Fruit fly (Drosophila melanogaster) whole organism, embryonic: ENCODE data around the gene CG14341.

Source experiments
- CG10209 ChIP-seq: fragments of 200-800 bp; sonication (Bioruptor generic); optimal IDR thresholded peaks from 3 replicates; lab custom pipeline; 2017; ENCODE audit warnings: missing biosample characterization, mild to moderate bottlenecking, missing genetic modification characterization, missing genetic modification reagents
- CG10366 ChIP-seq: fragments of 200-800 bp; sonication (Bioruptor generic); IDR thresholded peaks from 2 replicates; pipeline ENCODE4 v1.3.6; 2022; ENCODE audit warnings: missing biosample characterization, missing genetic modification characterization
- CG10543 ChIP-seq: fragments of 200-800 bp; sonication (Bioruptor generic); optimal IDR thresholded peaks from 3 replicates; lab custom pipeline; 2017; ENCODE audit warnings: missing biosample characterization, mild to moderate bottlenecking, missing genetic modification characterization, moderate library complexity
- CG12391 ChIP-seq: fragments of 200-800 bp; sonication (Bioruptor generic); optimal IDR thresholded peaks from 3 replicates; lab custom pipeline; 2018; ENCODE audit warnings: missing biosample characterization, mild to moderate bottlenecking, missing genetic modification characterization, moderate library complexity
- CG12942 ChIP-seq: fragments of 200-800 bp; sonication (Bioruptor generic); optimal IDR thresholded peaks from 3 replicates; lab custom pipeline; 2016; ENCODE audit warnings: missing biosample characterization, missing genetic modification characterization
- CG13624 ChIP-seq: fragments of 200-800 bp; sonication (Bioruptor generic); optimal IDR thresholded peaks from 2 replicates; lab custom pipeline; 2016; ENCODE audit warnings: missing biosample characterization, missing genetic modification characterization
- CG14667 ChIP-seq: fragments of 200-800 bp; sonication (Bioruptor generic); IDR thresholded peaks from 2 replicates; pipeline ENCODE4 v1.3.6; 2022; ENCODE audit warnings: missing biosample characterization, missing genetic modification characterization
- CG15479 ChIP-seq: fragments of 200-800 bp; sonication (Bioruptor generic); optimal IDR thresholded peaks from 3 replicates; lab custom pipeline; 2019; ENCODE audit warnings: missing biosample characterization, mild to moderate bottlenecking, missing genetic modification characterization, moderate library complexity
- CG16863 ChIP-seq: fragments of 200-800 bp; sonication (Bioruptor generic); optimal IDR thresholded peaks from 3 replicates; lab custom pipeline; 2016; ENCODE audit warnings: missing biosample characterization, missing genetic modification characterization
- CG18599 ChIP-seq: fragments of 200-800 bp; sonication (Bioruptor generic); optimal IDR thresholded peaks from 3 replicates; lab custom pipeline; 2017; ENCODE audit warnings: missing biosample characterization, missing genetic modification characterization, mild to moderate bottlenecking, moderate library complexity, missing genetic modification reagents
- CG18619 ChIP-seq: fragments of 200-800 bp; sonication (Bioruptor generic); optimal IDR thresholded peaks from 3 replicates; lab custom pipeline; 2017; ENCODE audit warnings: missing biosample characterization, mild to moderate bottlenecking, missing genetic modification characterization
- CG2120 ChIP-seq: fragments of 200-800 bp; sonication (Bioruptor generic); optimal IDR thresholded peaks from 3 replicates; lab custom pipeline; 2016; ENCODE audit warnings: missing biosample characterization, missing genetic modification characterization
- CG2678 ChIP-seq: fragments of 200-800 bp; sonication (Bioruptor generic); optimal IDR thresholded peaks from 3 replicates; lab custom pipeline; 2019; ENCODE audit warnings: missing biosample characterization, mild to moderate bottlenecking, missing genetic modification characterization, moderate library complexity
- CG3065 ChIP-seq: fragments of 200-800 bp; sonication (Bioruptor generic); optimal IDR thresholded peaks from 2 replicates; lab custom pipeline; 2016; ENCODE audit warnings: missing biosample characterization, missing genetic modification characterization
- CG31388 ChIP-seq: fragments of 200-800 bp; sonication (Bioruptor generic); optimal IDR thresholded peaks from 2 replicates; lab custom pipeline; 2016; ENCODE audit warnings: missing biosample characterization, missing genetic modification characterization
- CG4424 ChIP-seq: fragments of 200-800 bp; sonication (Bioruptor generic); optimal IDR thresholded peaks from 3 replicates; lab custom pipeline; 2016; ENCODE audit warnings: missing biosample characterization, missing genetic modification characterization
- CG5953 ChIP-seq: fragments of 200-800 bp; sonication (Bioruptor generic); IDR thresholded peaks from 2 replicates; pipeline ENCODE4 v1.3.6; 2022; ENCODE audit warnings: missing biosample characterization, missing genetic modification characterization
- CG7357 ChIP-seq: fragments of 200-800 bp; sonication (Bioruptor generic); IDR thresholded peaks from 3 replicates; pipeline ENCODE4 v1.3.6; 2022; ENCODE audit warnings: missing biosample characterization, missing genetic modification characterization
- CG7786 ChIP-seq: fragments of 200-800 bp; sonication (Bioruptor generic); optimal IDR thresholded peaks from 2 replicates; lab custom pipeline; 2016; ENCODE audit warnings: missing biosample characterization, missing genetic modification characterization
- CG8478 ChIP-seq: fragments of >200 bp; optimal IDR thresholded peaks from 2 replicates; lab custom pipeline; 2018
- CG9215 ChIP-seq: fragments of 200-800 bp; sonication (Bioruptor generic); IDR thresholded peaks from 2 replicates; pipeline ENCODE4 v1.3.6; 2022; ENCODE audit warnings: missing biosample characterization, missing genetic modification characterization
- CG9876 ChIP-seq: fragments of 200-800 bp; sonication (Bioruptor generic); optimal IDR thresholded peaks from 2 replicates; lab custom pipeline; 2016; ENCODE audit warnings: missing biosample characterization, missing genetic modification characterization
- D19B ChIP-seq: fragments of 200-800 bp; sonication (Bioruptor generic); optimal IDR thresholded peaks from 2 replicates; lab custom pipeline; 2017; ENCODE audit warnings: missing biosample characterization, mild to moderate bottlenecking, missing genetic modification characterization
- Fer1 ChIP-seq: fragments of 200-800 bp; sonication (Bioruptor generic); optimal IDR thresholded peaks from 2 replicates; lab custom pipeline; 2017; ENCODE audit warnings: missing biosample characterization, mild to moderate bottlenecking, missing genetic modification characterization
- Fer2 ChIP-seq: fragments of 200-800 bp; sonication (Bioruptor generic); optimal IDR thresholded peaks from 2 replicates; lab custom pipeline; 2018; ENCODE audit warnings: missing biosample characterization, mild to moderate bottlenecking, missing genetic modification characterization, moderate library complexity
- Hey ChIP-seq: fragments of 200-800 bp; sonication (Bioruptor generic); optimal IDR thresholded peaks from 3 replicates; lab custom pipeline; 2018; ENCODE audit warnings: missing biosample characterization, mild to moderate bottlenecking, missing genetic modification characterization
- HmgZ ChIP-seq: fragments of 200-800 bp; sonication (Bioruptor generic); optimal IDR thresholded peaks from 2 replicates; lab custom pipeline; 2018; ENCODE audit warnings: missing biosample characterization, mild to moderate bottlenecking, missing genetic modification characterization
- Mes4 ChIP-seq: fragments of 200-800 bp; sonication (Bioruptor generic); optimal IDR thresholded peaks from 2 replicates; lab custom pipeline; 2016; ENCODE audit warnings: missing biosample characterization, missing genetic modification characterization
- Oli ChIP-seq: fragments of 200-800 bp; sonication (Bioruptor generic); optimal IDR thresholded peaks from 2 replicates; lab custom pipeline; 2018; ENCODE audit warnings: missing biosample characterization, mild to moderate bottlenecking, missing genetic modification characterization, moderate library complexity
- Xrp1 ChIP-seq: fragments of 200-800 bp; sonication (Bioruptor generic); IDR thresholded peaks from 2 replicates; pipeline ENCODE4 v1.3.6; 2022; ENCODE audit warnings: missing biosample characterization, missing genetic modification characterization
- ab ChIP-seq: fragments of 200-800 bp; sonication (Bioruptor generic); optimal IDR thresholded peaks from 2 replicates; lab custom pipeline; 2016; ENCODE audit warnings: missing biosample characterization, missing genetic modification characterization
- chinmo ChIP-seq: fragments of 200-800 bp; sonication (Bioruptor generic); IDR thresholded peaks from 4 replicates; pipeline ENCODE4 v1.3.6; 2022; ENCODE audit warnings: missing biosample characterization, missing genetic modification characterization; ENCODE audit not compliant: partially characterized antibody
- dm ChIP-seq: fragments of 200-800 bp; sonication (Bioruptor generic); optimal IDR thresholded peaks from 3 replicates; lab custom pipeline; 2016; ENCODE audit warnings: missing biosample characterization, missing genetic modification characterization
- eve ChIP-seq, 2 experiments: fragments of >200 bp; optimal IDR thresholded peaks; 2 replicates each; lab custom pipeline; 2017; ENCODE audit warnings: missing biosample characterization in 2 of 2, missing genetic modification characterization in 2 of 2
- fu2 ChIP-seq: fragments of 200-800 bp; sonication (Bioruptor generic); optimal IDR thresholded peaks from 2 replicates; lab custom pipeline; 2016; ENCODE audit warnings: missing biosample characterization, missing genetic modification characterization
- insv ChIP-seq, 2 experiments: fragments of 200-800 bp; sonication (Bioruptor generic); optimal IDR thresholded peaks; 3 replicates each; lab custom pipeline; 2016 to 2018; ENCODE audit warnings: missing biosample characterization in 2 of 2, missing genetic modification characterization in 2 of 2
- jigr1 ChIP-seq: fragments of 200-800 bp; sonication (Bioruptor generic); IDR thresholded peaks from 3 replicates; pipeline ENCODE4 v1.3.6; 2022; ENCODE audit warnings: missing biosample characterization, missing genetic modification characterization
- jumu ChIP-seq: fragments of 200-800 bp; sonication (Bioruptor generic); optimal IDR thresholded peaks from 3 replicates; lab custom pipeline; 2016; ENCODE audit warnings: missing biosample characterization, missing genetic modification characterization
- kah ChIP-seq: fragments of 200-800 bp; sonication (Bioruptor generic); optimal IDR thresholded peaks from 2 replicates; lab custom pipeline; 2018; ENCODE audit warnings: missing biosample characterization, mild to moderate bottlenecking, missing genetic modification characterization
- nmo ChIP-seq: fragments of 200-800 bp; sonication (Bioruptor generic); optimal IDR thresholded peaks from 2 replicates; lab custom pipeline; 2018; ENCODE audit warnings: missing biosample characterization, mild to moderate bottlenecking, missing genetic modification characterization, moderate library complexity
- pfk ChIP-seq: fragments of 200-800 bp; sonication (Bioruptor generic); optimal IDR thresholded peaks from 2 replicates; lab custom pipeline; 2018; ENCODE audit warnings: missing biosample characterization, mild to moderate bottlenecking, missing genetic modification characterization, moderate library complexity
- schlank ChIP-seq: fragments of 200-800 bp; sonication (Bioruptor generic); optimal IDR thresholded peaks from 2 replicates; lab custom pipeline; 2018; ENCODE audit warnings: missing biosample characterization, mild to moderate bottlenecking, missing genetic modification characterization
- scrt ChIP-seq: fragments of 200-800 bp; sonication (Bioruptor generic); optimal IDR thresholded peaks from 2 replicates; lab custom pipeline; 2018; ENCODE audit warnings: missing biosample characterization, mild to moderate bottlenecking, missing genetic modification characterization, moderate library complexity
- slp2 ChIP-seq: fragments of 200-800 bp; sonication (Bioruptor generic); optimal IDR thresholded peaks from 2 replicates; lab custom pipeline; 2016; ENCODE audit warnings: missing biosample characterization, missing genetic modification characterization
- sob ChIP-seq: fragments of 200-800 bp; sonication (Bioruptor generic); IDR thresholded peaks from 2 replicates; pipeline ENCODE4 v1.3.6; 2022; ENCODE audit warnings: missing biosample characterization, missing genetic modification characterization
- stwl ChIP-seq: fragments of 200-800 bp; sonication (Bioruptor generic); optimal IDR thresholded peaks from 3 replicates; lab custom pipeline; 2018; ENCODE audit warnings: missing biosample characterization, mild to moderate bottlenecking, missing genetic modification characterization, moderate library complexity
- tio ChIP-seq: fragments of 200-800 bp; sonication (Bioruptor generic); optimal IDR thresholded peaks from 2 replicates; lab custom pipeline; 2017; ENCODE audit warnings: missing biosample characterization, missing genetic modification characterization, inconsistent platforms
- tx ChIP-seq: fragments of 200-800 bp; sonication (Bioruptor generic); optimal IDR thresholded peaks from 2 replicates; lab custom pipeline; 2016; ENCODE audit warnings: missing biosample characterization, missing genetic modification characterization
- vnd ChIP-seq: fragments of 200-800 bp; sonication (Bioruptor generic); IDR thresholded peaks from 3 replicates; pipeline ENCODE4 v1.3.6; 2022; ENCODE audit warnings: missing biosample characterization, missing genetic modification characterization; ENCODE audit not compliant: partially characterized antibody
- wdn ChIP-seq: fragments of 200-800 bp; sonication (Bioruptor generic); IDR thresholded peaks from 2 replicates; pipeline ENCODE4 v1.3.6; 2022; ENCODE audit warnings: missing biosample characterization, missing genetic modification characterization

Gene CG14341

dm6 chr2L:1157679-1158518 is 8.4 kb upstream of the CG14341 start, which contains the start of gene capt (continued):
- TF ChIP-seq Xrp1 (GFP tag; lab: Robert Waterston, UW) = peak; percentile 18; the same call in 1 of the 2 replicates
- peak; percentile 2 for TF ChIP-seq CG10543 (GFP tag; lab: Kevin White, UChicago)
- TF ChIP-seq tx (GFP tag; lab: Kevin White, UChicago) = no peak
- peak; percentile 34 for TF ChIP-seq Oli (tag; lab: Kevin White, UChicago)
- TF ChIP-seq dm (GFP tag; lab: Kevin White, UChicago) = peak; percentile 16
- peak; percentile 10 for TF ChIP-seq Fer1 (GFP tag; lab: Kevin White, UChicago)
- TF ChIP-seq kah (GFP tag; lab: Kevin White, UChicago) = peak; percentile 94
- no peak for TF ChIP-seq CG18619 (GFP tag; lab: Kevin White, UChicago)
- peak; percentile 75; the same call in 2 of the 3 replicates for TF ChIP-seq jigr1 (GFP tag; lab: Robert Waterston, UW)
- TF ChIP-seq Fer2 (tag; lab: Kevin White, UChicago) = no peak
- no peak for TF ChIP-seq tio (GFP tag; lab: Kevin White, UChicago)
- TF ChIP-seq CG13624 (GFP tag; lab: Kevin White, UChicago) = peak; percentile 36
- peak; percentile 14; the same call in 1 of the 2 replicates for TF ChIP-seq CG10366
- no peak for TF ChIP-seq D19B
- no peak for TF ChIP-seq CG9876
- no peak for TF ChIP-seq pfk
- TF ChIP-seq vnd (GFP tag; lab: Robert Waterston, UW) = no peak
- no peak for TF ChIP-seq HmgZ (tag; lab: Kevin White, UChicago)
- peak; percentile 54 for TF ChIP-seq CG12391 (tag; lab: Kevin White, UChicago)
- TF ChIP-seq CG10209 (GFP tag; lab: Kevin White, UChicago) = peak; percentile 7
- peak; percentile 82; the same call in 1 of the 4 replicates for TF ChIP-seq chinmo
- peak; percentile 74 for TF ChIP-seq CG2120 (GFP tag; lab: Kevin White, UChicago)
- peak; percentile 8; the same call in 1 of the 2 replicates for TF ChIP-seq sob (GFP tag; lab: Robert Waterston, UW)
- TF ChIP-seq CG5953 (GFP tag; lab: Robert Waterston, UW) = no peak
- no peak for TF ChIP-seq CG8478 (lab: Kevin White, UChicago)
- TF ChIP-seq jumu (GFP tag; lab: Kevin White, UChicago) = peak; percentile 29
- TF ChIP-seq CG4424 (GFP tag; lab: Kevin White, UChicago) = peak; percentile 21
- no peak for TF ChIP-seq stwl (tag; lab: Kevin White, UChicago)
- TF ChIP-seq Hey = no peak
- TF ChIP-seq slp2 (GFP tag; lab: Kevin White, UChicago) = peak; percentile 18
- peak; percentile 56 for TF ChIP-seq CG9215 (GFP tag; lab: Robert Waterston, UW)
- no peak for TF ChIP-seq CG31388
- TF ChIP-seq CG15479 = peak; percentile 38
- TF ChIP-seq ab (GFP tag; lab: Kevin White, UChicago) = no peak
- TF ChIP-seq CG14667 (GFP tag; lab: Robert Waterston, UW) = no peak
- TF ChIP-seq CG2678 (tag; lab: Kevin White, UChicago) = no peak
- no peak for TF ChIP-seq wdn (GFP tag; lab: Robert Waterston, UW)
- peak; percentile 12 for TF ChIP-seq CG16863
- peak; percentile 54 for TF ChIP-seq CG18599 (GFP tag; lab: Kevin White, UChicago)
- TF ChIP-seq eve (GFP tag; optimal IDR thresholded peaks at IDR 0.05; lab: Kevin White, UChicago) = no peak
- TF ChIP-seq CG7786 (GFP tag; lab: Kevin White, UChicago) = peak; percentile 26
- TF ChIP-seq CG12942 (GFP tag; lab: Kevin White, UChicago) = no peak
- TF ChIP-seq fu2 (GFP tag; lab: Kevin White, UChicago) = peak; percentile 10
- peak; percentile 40 for TF ChIP-seq nmo (GFP tag; lab: Kevin White, UChicago)
- TF ChIP-seq Mes4 (GFP tag; lab: Kevin White, UChicago) = no peak
- peak; percentile 36 for TF ChIP-seq scrt (GFP tag; lab: Kevin White, UChicago)
- peak; percentile 51 to 85 for TF ChIP-seq insv (GFP tag; optimal IDR thresholded peaks at IDR 0.05; lab: Kevin White, UChicago)
- peak; percentile 27 for TF ChIP-seq schlank (tag; lab: Kevin White, UChicago)
- no peak for TF ChIP-seq CG7357 (GFP tag; lab: Robert Waterston, UW)
- no peak for TF ChIP-seq CG3065 (GFP tag; lab: Kevin White, UChicago)
